Worm (Caenorhabditis elegans) whole organism, midembryonic: ENCODE data around the gene clec-148.

Source experiments
- cog-1 ChIP-seq: sonication (generic microtip); optimal IDR thresholded peaks from 2 replicates; lab custom pipeline; 2016; ENCODE audit warnings: missing genetic modification characterization, missing compliant biosample characterization
- flt-1 ChIP-seq: fragments of 200-800 bp; sonication (Bioruptor generic); IDR thresholded peaks from 2 replicates; pipeline ENCODE4 v1.3.6; 2022; ENCODE audit warnings: missing genetic modification characterization, missing compliant biosample characterization
- med-1 ChIP-seq: sonication (generic microtip); optimal IDR thresholded peaks from 2 replicates; lab custom pipeline; 2017; ENCODE audit warnings: missing genetic modification characterization, mild to moderate bottlenecking, missing compliant biosample characterization, antibody characterized with exemption, missing genetic modification reagents; ENCODE audit not compliant: insufficient read depth
- tab-1 ChIP-seq: fragments of 200-800 bp; sonication (Bioruptor generic); IDR thresholded peaks from 2 replicates; pipeline ENCODE4 v1.3.6; 2022; ENCODE audit warnings: missing genetic modification characterization, missing compliant biosample characterization
- ztf-29 ChIP-seq: fragments of 200-800 bp; sonication (Bioruptor generic); IDR thresholded peaks from 2 replicates; pipeline ENCODE4 v1.3.6; 2022; ENCODE audit warnings: missing genetic modification reagents, missing genetic modification characterization, missing compliant biosample characterization

- TF ChIP-seq flt-1 (GFP tag; lab: Robert Waterston, UW) (no peak), ztf-29 (GFP tag; lab: Robert Waterston, UW) (no peak), tab-1 (GFP tag; lab: Robert Waterston, UW) (no peak), med-1 (no peak), cog-1 (tag; lab: Kevin White, UChicago) (no peak)
These were observed 10.9 kb downstream of the clec-148 start, which contains the start of gene F40G9.8 for ce11 chrIII:164775-165174.
